Worm (Caenorhabditis elegans) whole organism, L4 larva: ENCODE data around the gene acr-3.
A peak's percentile ranks its signal among the peaks of the same experiment; 100 is the strongest.

Experiments
- F37D6.2 ChIP-seq: sonication (generic microtip); optimal IDR thresholded peaks from 2 replicates; lab custom pipeline; 2016; ENCODE audit warnings: mild to moderate bottlenecking, missing genetic modification characterization, missing compliant biosample characterization
- F44E2.7 ChIP-seq: fragments of 200-800 bp; sonication (Bioruptor generic); IDR thresholded peaks from 2 replicates; pipeline ENCODE4 v2.1.2; 2022; ENCODE audit warnings: missing genetic modification characterization, missing compliant biosample characterization
- F49E8.2 ChIP-seq: sonication (generic microtip); optimal IDR thresholded peaks from 2 replicates; lab custom pipeline; 2016; ENCODE audit warnings: missing compliant biosample characterization, mild to moderate bottlenecking, missing genetic modification characterization, borderline replicate concordance
- T26A8.4 ChIP-seq: fragments of 200-800 bp; sonication (Bioruptor generic); IDR thresholded peaks from 2 replicates; pipeline ENCODE4 v1.3.6; 2022; ENCODE audit warnings: missing genetic modification characterization, missing compliant biosample characterization
- Y48G9A.11 ChIP-seq: fragments of 200-800 bp; sonication (Bioruptor generic); IDR thresholded peaks from 2 replicates; pipeline ENCODE4 v1.3.6; 2022; ENCODE audit warnings: missing genetic modification reagents, missing genetic modification characterization, missing compliant biosample characterization
- aha-1 ChIP-seq: fragments of 150-350 bp; peaks from one replicate; lab custom pipeline; 2014; ENCODE audit warnings: missing biosample characterization, missing genetic modification characterization
- ama-1 ChIP-seq: fragments of 150-350 bp; optimal IDR thresholded peaks from 2 replicates; lab custom pipeline; 2014; ENCODE audit warnings: inconsistent platforms, mixed read lengths
- ceh-32 ChIP-seq: sonication (generic microtip); optimal IDR thresholded peaks from 2 replicates; lab custom pipeline; 2016; ENCODE audit warnings: mild to moderate bottlenecking, missing genetic modification characterization, missing compliant biosample characterization; ENCODE audit not compliant: poor library complexity
- ceh-62 ChIP-seq: sonication (generic microtip); optimal IDR thresholded peaks from 2 replicates; lab custom pipeline; 2017; ENCODE audit warnings: missing biosample characterization, missing genetic modification characterization
- daf-16 ChIP-seq, 3 experiments: sonication (generic microtip); optimal IDR thresholded peaks; 2 replicates each; lab custom pipeline; 2016 to 2017; ENCODE audit warnings: missing genetic modification characterization in 3 of 3, missing genetic modification reagents in 3 of 3, mild to moderate bottlenecking in 2 of 3, missing compliant biosample characterization in 2 of 3, missing biosample characterization in 1 of 3, moderate library complexity in 1 of 3
- dmd-6 ChIP-seq: fragments of 200-800 bp; sonication (Bioruptor generic); IDR thresholded peaks from 2 replicates; pipeline ENCODE4 v1.3.6; 2022; ENCODE audit warnings: missing genetic modification reagents, missing genetic modification characterization, missing compliant biosample characterization
- dpl-1 ChIP-seq: fragments of 150-350 bp; optimal IDR thresholded peaks from 2 replicates; lab custom pipeline; 2014; ENCODE audit warnings: missing biosample characterization, missing genetic modification reagents, missing genetic modification characterization
- dve-1 ChIP-seq: sonication (generic microtip); optimal IDR thresholded peaks from 2 replicates; lab custom pipeline; 2017; ENCODE audit warnings: antibody characterized with exemption, mild to moderate bottlenecking, missing genetic modification characterization, missing compliant biosample characterization; ENCODE audit not compliant: insufficient read depth
- fkh-10 ChIP-seq: fragments of 150-350 bp; optimal IDR thresholded peaks from 2 replicates; lab custom pipeline; 2014; ENCODE audit warnings: missing biosample characterization, missing genetic modification reagents, missing genetic modification characterization
- hif-1 ChIP-seq, 2 experiments: sonication (generic microtip); optimal IDR thresholded peaks; 2 replicates each; lab custom pipeline; 2016 to 2017; ENCODE audit warnings: missing compliant biosample characterization in 2 of 2, missing genetic modification characterization in 2 of 2, missing genetic modification reagents in 2 of 2, missing genotype in 2 of 2, mild to moderate bottlenecking in 1 of 2
- hlh-11 ChIP-seq: fragments of 200-800 bp; sonication (Bioruptor generic); optimal IDR thresholded peaks from 2 replicates; lab custom pipeline; 2018; ENCODE audit warnings: mild to moderate bottlenecking, missing genetic modification characterization, missing compliant biosample characterization
- hlh-30 ChIP-seq: sonication (generic microtip); optimal IDR thresholded peaks from 2 replicates; lab custom pipeline; 2017; ENCODE audit warnings: antibody characterized with exemption, mild to moderate bottlenecking, missing genetic modification characterization, missing compliant biosample characterization; ENCODE audit not compliant: insufficient read depth
- hmg-1.1 ChIP-seq: fragments of 200-800 bp; sonication (Bioruptor generic); IDR thresholded peaks from 2 replicates; pipeline ENCODE4 v1.3.6; 2022; ENCODE audit warnings: missing genetic modification reagents, missing genetic modification characterization, missing compliant biosample characterization
- lin-13 ChIP-seq: fragments of 150-350 bp; optimal IDR thresholded peaks from 2 replicates; lab custom pipeline; 2014; ENCODE audit warnings: missing biosample characterization, missing genetic modification reagents, missing genetic modification characterization
- lin-38 ChIP-seq: fragments of 200-800 bp; sonication (Bioruptor generic); IDR thresholded peaks from 2 replicates; pipeline ENCODE4 v1.3.6; 2022; ENCODE audit warnings: missing genetic modification reagents, missing genetic modification characterization, missing compliant biosample characterization
- lin-39 ChIP-seq: fragments of 150-350 bp; optimal IDR thresholded peaks from 2 replicates; lab custom pipeline; 2014; ENCODE audit warnings: missing biosample characterization, missing genetic modification reagents, missing genetic modification characterization
- lsy-2 ChIP-seq, 2 experiments: fragments of 150-350 bp in 1 of 2; sonication (generic microtip) in 1 of 2; optimal IDR thresholded peaks; 2 replicates each; lab custom pipeline; 2014 to 2017; ENCODE audit warnings: missing biosample characterization in 2 of 2, missing genetic modification characterization in 2 of 2
- madf-5 ChIP-seq, 2 experiments: fragments of 200-800 bp; sonication (Bioruptor generic); IDR thresholded peaks; 2 replicates each; pipeline ENCODE4 v1.3.6; 2022; ENCODE audit warnings: missing compliant biosample characterization in 2 of 2, missing genetic modification characterization in 2 of 2
- madf-9 ChIP-seq: fragments of 200-800 bp; sonication (Bioruptor generic); conservative IDR thresholded peaks from 2 replicates; pipeline ENCODE4 v1.3.6; 2022; ENCODE audit warnings: missing genetic modification reagents, missing genetic modification characterization, missing compliant biosample characterization
- mdl-1 ChIP-seq, 2 experiments: fragments of 150-350 bp in 1 of 2; sonication (generic microtip) in 1 of 2; optimal IDR thresholded peaks; 2 replicates each; lab custom pipeline; 2014 to 2017; ENCODE audit warnings: missing biosample characterization in 2 of 2, missing genetic modification characterization in 2 of 2
- mdt-29 ChIP-seq: fragments of 200-800 bp; sonication (Bioruptor generic); IDR thresholded peaks from 2 replicates; pipeline ENCODE4 v1.3.6; 2022; ENCODE audit warnings: missing genetic modification reagents, missing genetic modification characterization, missing compliant biosample characterization
- mes-2 ChIP-seq: sonication (generic microtip); optimal IDR thresholded peaks from 2 replicates; lab custom pipeline; 2016; ENCODE audit warnings: missing genotype, mild to moderate bottlenecking, missing genetic modification characterization, missing compliant biosample characterization; ENCODE audit not compliant: poor library complexity, severe bottlenecking
- mxl-2 ChIP-seq: fragments of 200-800 bp; sonication (Bioruptor generic); conservative IDR thresholded peaks from 2 replicates; pipeline ENCODE4 v1.3.6; 2022; ENCODE audit warnings: missing genetic modification reagents, missing genetic modification characterization, missing compliant biosample characterization
- mxl-3 ChIP-seq: fragments of 200-800 bp; sonication (Bioruptor generic); optimal IDR thresholded peaks from 2 replicates; lab custom pipeline; 2018; ENCODE audit warnings: mild to moderate bottlenecking, missing genetic modification characterization, missing compliant biosample characterization
- nhr-10 ChIP-seq: fragments of 150-350 bp; optimal IDR thresholded peaks from 2 replicates; lab custom pipeline; 2014; ENCODE audit warnings: missing biosample characterization, missing genetic modification characterization
- nhr-11 ChIP-seq: fragments of 150-350 bp; optimal IDR thresholded peaks from 2 replicates; lab custom pipeline; 2014; ENCODE audit warnings: missing biosample characterization, missing genetic modification characterization
- nhr-28 ChIP-seq: fragments of 150-350 bp; optimal IDR thresholded peaks from 2 replicates; lab custom pipeline; 2014; ENCODE audit warnings: missing biosample characterization, missing genetic modification characterization
- nhr-48 ChIP-seq: sonication (generic microtip); optimal IDR thresholded peaks from 2 replicates; lab custom pipeline; 2016; ENCODE audit warnings: mild to moderate bottlenecking, missing genetic modification characterization, missing compliant biosample characterization
- nhr-76 ChIP-seq: fragments of 150-350 bp; optimal IDR thresholded peaks from 2 replicates; lab custom pipeline; 2014; ENCODE audit warnings: missing biosample characterization, missing genetic modification characterization
- pha-4 ChIP-seq, 2 experiments: fragments of 150-350 bp in 1 of 2; fragments of 200-800 bp in 1 of 2; sonication (Bioruptor generic) in 1 of 2; IDR thresholded peaks in 1 of 2; optimal IDR thresholded peaks in 1 of 2; 2 replicates each; pipeline versions ENCODE4 v1.3.6 to Lab custom; 2014 to 2022; ENCODE audit warnings: missing genetic modification characterization in 2 of 2, missing genetic modification reagents in 2 of 2, missing biosample characterization in 1 of 2, missing compliant biosample characterization in 1 of 2
- rbr-2 ChIP-seq: sonication (generic microtip); optimal IDR thresholded peaks from 2 replicates; lab custom pipeline; 2016; ENCODE audit warnings: missing genotype, missing genetic modification characterization, missing compliant biosample characterization
- saeg-2 ChIP-seq: fragments of 200-800 bp; sonication (Bioruptor generic); IDR thresholded peaks from 2 replicates; pipeline ENCODE4 v1.3.6; 2022; ENCODE audit warnings: missing genetic modification reagents, missing genetic modification characterization, missing compliant biosample characterization
- set-16 ChIP-seq: fragments of 200-800 bp; sonication (Bioruptor generic); IDR thresholded peaks from 2 replicates; pipeline ENCODE4 v1.3.6; 2022; ENCODE audit warnings: missing genetic modification reagents, missing genetic modification characterization, missing compliant biosample characterization
- unc-39 ChIP-seq: sonication (generic microtip); optimal IDR thresholded peaks from 2 replicates; lab custom pipeline; 2017; ENCODE audit warnings: missing biosample characterization, missing genetic modification characterization
- unc-62 ChIP-seq, 3 experiments: fragments of 150-350 bp in 1 of 3; sonication (generic microtip); optimal IDR thresholded peaks in 2 of 3; peaks in 1 of 3; 1 replicate in 1 of 3; 2 replicates in 2 of 3; lab custom pipeline; 2014 to 2017; ENCODE audit warnings: missing biosample characterization in 3 of 3, missing genetic modification characterization in 3 of 3, missing genetic modification reagents in 3 of 3, missing genotype in 1 of 3
- vab-7 ChIP-seq: fragments of 200-800 bp; sonication (Bioruptor generic); IDR thresholded peaks from 2 replicates; pipeline ENCODE4 v1.3.6; 2022; ENCODE audit warnings: missing genetic modification reagents, missing genetic modification characterization, missing compliant biosample characterization

The acr-3 gene

ce11 chrX:6744537-6744936 is 35.2 kb downstream of the acr-3 start (continued):
- TF ChIP-seq Y48G9A.11 (GFP tag; lab: Robert Waterston, UW) (no peak), nhr-76 (tag; lab: Kevin White, UChicago) (no peak), mes-2 (tag; lab: Kevin White, UChicago) (peak; percentile 17), dpl-1 (GFP tag; lab: Kevin White, UChicago) (no peak), ceh-62 (tag; lab: Kevin White, UChicago) (no peak), madf-5 (GFP tag; IDR thresholded peaks at IDR 0.05; lab: Robert Waterston, UW) (no peak), rbr-2 (no peak), T26A8.4 (GFP tag; lab: Robert Waterston, UW) (no peak; the same call in 1 of the 2 replicates)

ce11 chrX:6744978-6745377 is 35.6 kb downstream of the acr-3 start:
- peak; percentile 79 for TF ChIP-seq fkh-10
- peak; percentile 10 for TF ChIP-seq unc-39 (tag; lab: Kevin White, UChicago)
- TF ChIP-seq saeg-2 (GFP tag; lab: Robert Waterston, UW) = no peak
- TF ChIP-seq unc-62 (GFP tag; optimal IDR thresholded peaks at IDR 0.05 in 1 of 2; lab: Kevin White, UChicago) = no peak
- TF ChIP-seq unc-62 (tag; optimal IDR thresholded peaks at IDR 0.05; lab: Kevin White, UChicago) = no peak
- TF ChIP-seq mdl-1 (tag; optimal IDR thresholded peaks at IDR 0.05; lab: Kevin White, UChicago) = no peak
- TF ChIP-seq madf-9 (GFP tag; lab: Robert Waterston, UW) = no peak
- peak; percentile 84 for TF ChIP-seq aha-1
- TF ChIP-seq F49E8.2 = no peak
- TF ChIP-seq vab-7 = peak; percentile 18; the same call in 1 of the 2 replicates
- TF ChIP-seq rbr-2 = peak; percentile 42
- TF ChIP-seq F44E2.7 = no peak
- peak; percentile 3 for TF ChIP-seq F37D6.2 (tag; lab: Kevin White, UChicago)
- peak; percentile 5; the same call in 1 of the 2 replicates for TF ChIP-seq set-16 (GFP tag; lab: Robert Waterston, UW)

- TF ChIP-seq nhr-48 (tag; lab: Kevin White, UChicago) = no peak
- no peak for TF ChIP-seq mxl-3 (GFP tag; lab: Kevin White, UChicago)
- TF ChIP-seq daf-16 (GFP tag; optimal IDR thresholded peaks at IDR 0.05; lab: Kevin White, UChicago) = peak in 1 of 2 experiments; percentile 50
- no peak for TF ChIP-seq daf-16 (tag; optimal IDR thresholded peaks at IDR 0.05; lab: Kevin White, UChicago)
- TF ChIP-seq hif-1 (tag; optimal IDR thresholded peaks at IDR 0.05; lab: Kevin White, UChicago) = peak in 1 of 2 experiments; percentile 4
- TF ChIP-seq nhr-11 (tag; lab: Kevin White, UChicago) = peak; percentile 77
- peak; percentile 74 for TF ChIP-seq hlh-30 (tag; lab: Kevin White, UChicago)
- TF ChIP-seq madf-9 (GFP tag; lab: Robert Waterston, UW) = 0 out of 2 replicates have a peak, but pooled peaks have one; percentile 8
- no peak for TF ChIP-seq lin-13 (GFP tag; lab: Kevin White, UChicago)
- peak; percentile 0 for TF ChIP-seq nhr-28 (tag; lab: Kevin White, UChicago)
- peak in 1 of 2 experiments; percentile 93 for TF ChIP-seq mdl-1 (tag; optimal IDR thresholded peaks at IDR 0.05; lab: Kevin White, UChicago)
- TF ChIP-seq dmd-6 (GFP tag; lab: Robert Waterston, UW) = 0 out of 2 replicates have a peak, but pooled peaks have one; percentile 11
- TF ChIP-seq mxl-2 (GFP tag; lab: Robert Waterston, UW) = peak; percentile 40; the same call in 1 of the 2 replicates
- TF ChIP-seq lin-38 (GFP tag; lab: Robert Waterston, UW) = no peak
- peak; percentile 70 for TF ChIP-seq hlh-11
These were observed 36.2 kb downstream of the acr-3 start for ce11 chrX:6745515-6745914.

- peak; percentile 7 for TF ChIP-seq dve-1 (tag; lab: Kevin White, UChicago)
- peak in 1 of 2 experiments; percentile 14 for TF ChIP-seq lsy-2 (tag; optimal IDR thresholded peaks at IDR 0.05; lab: Kevin White, UChicago)
- TF ChIP-seq ceh-32 = no peak
- 0 out of 2 replicates have a peak, but pooled peaks have one; percentile 4 for TF ChIP-seq mdt-29 (GFP tag; lab: Robert Waterston, UW)
- 0 out of 2 replicates have a peak, but pooled peaks have one; percentile 11 for TF ChIP-seq hmg-1.1 (GFP tag; lab: Robert Waterston, UW)
- TF ChIP-seq hif-1 (tag; optimal IDR thresholded peaks at IDR 0.05; lab: Kevin White, UChicago) = peak in 1 of 2 experiments; percentile 64
- TF ChIP-seq vab-7 = no peak
- TF ChIP-seq pha-4 (GFP tag; IDR thresholded peaks at IDR 0.05; lab: Robert Waterston, UW) = no peak
- TF ChIP-seq pha-4 (tag; optimal IDR thresholded peaks at IDR 0.05; lab: Kevin White, UChicago) = peak; percentile 34
- TF ChIP-seq aha-1 = peak; percentile 97
- peak in 1 of 2 experiments; percentile 89 for TF ChIP-seq mdl-1 (tag; optimal IDR thresholded peaks at IDR 0.05; lab: Kevin White, UChicago)
- peak; percentile 29; the same call in 1 of the 2 replicates for TF ChIP-seq lin-38 (GFP tag; lab: Robert Waterston, UW)
- TF ChIP-seq unc-62 (GFP tag; optimal IDR thresholded peaks at IDR 0.05 in 1 of 2; lab: Kevin White, UChicago) = peak in 1 of 2 experiments; percentile 31
- no peak for TF ChIP-seq unc-62 (tag; optimal IDR thresholded peaks at IDR 0.05; lab: Kevin White, UChicago)
- no peak for TF ChIP-seq nhr-10 (tag; lab: Kevin White, UChicago)
- TF ChIP-seq hlh-30 (tag; lab: Kevin White, UChicago) = peak; percentile 54
- no peak for TF ChIP-seq lin-39 (tag; lab: Kevin White, UChicago)
- TF ChIP-seq ama-1 (lab: Kevin White, UChicago) = peak; percentile 46
- TF ChIP-seq, all 104 proteins: peak for 12
These were observed 37.5 kb downstream of the acr-3 start for ce11 chrX:6746849-6747248.
